Worm (Caenorhabditis elegans) whole organism, young adult: Measurements from ENCODE around the gene atg-7.

Source experiments
- B0336.3 ChIP-seq: fragments of 200-800 bp; sonication (Bioruptor generic); IDR thresholded peaks from 2 replicates; pipeline ENCODE4 v1.3.6; 2022; ENCODE audit warnings: missing genetic modification characterization, missing compliant biosample characterization
- D2030.7 ChIP-seq: fragments of 200-800 bp; sonication (Bioruptor generic); IDR thresholded peaks from 2 replicates; pipeline ENCODE4 v1.3.6; 2022; ENCODE audit warnings: missing genetic modification reagents, missing genetic modification characterization, missing compliant biosample characterization
- F10E7.11 ChIP-seq: sonication (generic microtip); optimal IDR thresholded peaks from 2 replicates; lab custom pipeline; 2017; ENCODE audit warnings: mild to moderate bottlenecking, missing genetic modification characterization, moderate library complexity, missing compliant biosample characterization
- F23B12.7 ChIP-seq: sonication (generic microtip); optimal IDR thresholded peaks from 2 replicates; lab custom pipeline; 2017; ENCODE audit warnings: missing genetic modification characterization, mild to moderate bottlenecking, missing compliant biosample characterization, antibody characterized with exemption, moderate library complexity; ENCODE audit not compliant: insufficient read depth
- F37B4.10 ChIP-seq: fragments of 200-800 bp; sonication (Bioruptor generic); IDR thresholded peaks from 2 replicates; pipeline ENCODE4 v1.3.6; 2022; ENCODE audit warnings: missing genetic modification characterization, missing compliant biosample characterization
- F49E8.2 ChIP-seq: sonication (generic microtip); optimal IDR thresholded peaks from 3 replicates; lab custom pipeline; 2017; ENCODE audit warnings: missing genetic modification characterization, mild to moderate bottlenecking, missing compliant biosample characterization, antibody characterized with exemption, moderate library complexity; ENCODE audit not compliant: insufficient read depth
- F55B11.4 ChIP-seq: sonication (generic microtip); optimal IDR thresholded peaks from 2 replicates; lab custom pipeline; 2016; ENCODE audit warnings: missing compliant biosample characterization, missing genetic modification characterization, borderline replicate concordance; ENCODE audit not compliant: insufficient read depth
- F57A8.1 ChIP-seq: fragments of 200-800 bp; sonication (Bioruptor generic); optimal IDR thresholded peaks from 2 replicates; lab custom pipeline; 2018; ENCODE audit warnings: mild to moderate bottlenecking, missing genetic modification characterization, moderate library complexity, missing compliant biosample characterization
- Y53F4B.3 ChIP-seq: fragments of 200-800 bp; sonication (Bioruptor generic); IDR thresholded peaks from 2 replicates; pipeline ENCODE4 v1.3.6; 2022; ENCODE audit warnings: missing genetic modification reagents, missing genetic modification characterization, missing compliant biosample characterization
- Y56A3A.18 ChIP-seq: fragments of 200-800 bp; sonication (Bioruptor generic); IDR thresholded peaks from 2 replicates; pipeline ENCODE4 v1.3.6; 2022; ENCODE audit warnings: missing genetic modification reagents, missing genetic modification characterization, missing compliant biosample characterization
- Y95B8A.8 ChIP-seq: fragments of 200-800 bp; sonication (Bioruptor generic); IDR thresholded peaks from 2 replicates; pipeline ENCODE4 v1.3.6; 2022; ENCODE audit warnings: missing genetic modification reagents, missing genetic modification characterization, missing compliant biosample characterization
- aptf-3 ChIP-seq: fragments of 200-800 bp; sonication (Bioruptor generic); IDR thresholded peaks from 2 replicates; pipeline ENCODE4 v1.3.6; 2022; ENCODE audit warnings: missing genetic modification characterization, missing compliant biosample characterization
- atf-7 ChIP-seq: sonication (generic microtip); optimal IDR thresholded peaks from 2 replicates; lab custom pipeline; 2017; ENCODE audit warnings: mild to moderate bottlenecking, missing genetic modification characterization, missing compliant biosample characterization
- athp-1 ChIP-seq: sonication (generic microtip); optimal IDR thresholded peaks from 2 replicates; lab custom pipeline; 2017; ENCODE audit warnings: mild to moderate bottlenecking, missing genetic modification characterization, missing compliant biosample characterization
- attf-6 ChIP-seq: fragments of 200-800 bp; sonication (Bioruptor generic); IDR thresholded peaks from 2 replicates; pipeline ENCODE4 v1.3.6; 2022; ENCODE audit warnings: missing genetic modification reagents, missing genetic modification characterization, missing compliant biosample characterization
- bed-1 ChIP-seq: fragments of 200-800 bp; sonication (Bioruptor generic); IDR thresholded peaks from 2 replicates; pipeline ENCODE4 v1.3.6; 2022; ENCODE audit warnings: missing genetic modification reagents, missing genetic modification characterization, missing compliant biosample characterization
- ceh-100 ChIP-seq: fragments of 200-800 bp; sonication (Bioruptor generic); IDR thresholded peaks from 2 replicates; pipeline ENCODE4 v1.3.6; 2022; ENCODE audit warnings: missing genetic modification reagents, missing genetic modification characterization, missing compliant biosample characterization
- ceh-79 ChIP-seq: sonication (generic microtip); optimal IDR thresholded peaks from 2 replicates; lab custom pipeline; 2017; ENCODE audit warnings: mild to moderate bottlenecking, missing genetic modification characterization, missing compliant biosample characterization
- die-1 ChIP-seq: sonication (generic microtip); optimal IDR thresholded peaks from 2 replicates; lab custom pipeline; 2016; ENCODE audit warnings: missing genotype, mild to moderate bottlenecking, missing genetic modification characterization, missing compliant biosample characterization
- dpl-1 ChIP-seq: fragments of 150-350 bp; optimal IDR thresholded peaks from 2 replicates; lab custom pipeline; 2014; ENCODE audit warnings: missing biosample characterization, missing genetic modification reagents, missing genetic modification characterization
- egl-44 ChIP-seq: fragments of 200-800 bp; sonication (Bioruptor generic); IDR thresholded peaks from 2 replicates; pipeline ENCODE4 v1.3.6; 2022; ENCODE audit warnings: missing genetic modification reagents, missing genetic modification characterization, missing compliant biosample characterization
- fkh-3 ChIP-seq: sonication (generic microtip); optimal IDR thresholded peaks from 2 replicates; lab custom pipeline; 2016; ENCODE audit warnings: mild to moderate bottlenecking, missing genetic modification characterization, missing compliant biosample characterization
- gei-17 ChIP-seq: fragments of 200-800 bp; sonication (Bioruptor generic); optimal IDR thresholded peaks from 2 replicates; lab custom pipeline; 2018; ENCODE audit warnings: mild to moderate bottlenecking, missing genetic modification characterization, missing compliant biosample characterization
- him-1 ChIP-seq: sonication (generic microtip); optimal IDR thresholded peaks from 2 replicates; lab custom pipeline; 2016; ENCODE audit warnings: missing genotype, missing genetic modification reagents, missing genetic modification characterization, missing compliant biosample characterization
- hlh-12 ChIP-seq: sonication (generic microtip); optimal IDR thresholded peaks from 2 replicates; lab custom pipeline; 2016; ENCODE audit warnings: missing genetic modification characterization, missing compliant biosample characterization
- lag-1 ChIP-seq: fragments of 200-800 bp; sonication (Bioruptor generic); IDR thresholded peaks from 2 replicates; pipeline ENCODE4 v1.3.6; 2022; ENCODE audit warnings: missing genetic modification reagents, missing genetic modification characterization, missing compliant biosample characterization
- let-607 ChIP-seq, 2 experiments: fragments of 200-800 bp in 1 of 2; sonication (Bioruptor generic) in 1 of 2; sonication (generic microtip) in 1 of 2; optimal IDR thresholded peaks; 2 replicates each; lab custom pipeline; 2016 to 2018; ENCODE audit warnings: mild to moderate bottlenecking in 2 of 2, missing compliant biosample characterization in 2 of 2, missing genetic modification characterization in 2 of 2, moderate library complexity in 2 of 2, missing genotype in 1 of 2
- madf-3 ChIP-seq: fragments of 200-800 bp; sonication (Bioruptor generic); IDR thresholded peaks from 2 replicates; pipeline ENCODE4 v1.3.6; 2022; ENCODE audit warnings: missing genetic modification reagents, missing genetic modification characterization, missing compliant biosample characterization
- madf-8 ChIP-seq: fragments of 200-800 bp; sonication (Bioruptor generic); conservative IDR thresholded peaks from 2 replicates; pipeline ENCODE4 v1.3.6; 2022; ENCODE audit warnings: missing genetic modification reagents, missing genetic modification characterization, missing compliant biosample characterization
- nfya-2 ChIP-seq: fragments of 200-800 bp; sonication (Bioruptor generic); IDR thresholded peaks from 2 replicates; pipeline ENCODE4 v1.3.6; 2022; ENCODE audit warnings: missing genetic modification reagents, missing genetic modification characterization, missing compliant biosample characterization
- nhr-120 ChIP-seq: fragments of 200-800 bp; sonication (Bioruptor generic); IDR thresholded peaks from 2 replicates; pipeline ENCODE4 v1.3.6; 2022; ENCODE audit warnings: missing genetic modification characterization, missing compliant biosample characterization
- rec-8 ChIP-seq, 2 experiments: sonication (generic microtip); optimal IDR thresholded peaks; 2 replicates each; lab custom pipeline; 2016; ENCODE audit warnings: mild to moderate bottlenecking in 2 of 2, missing genetic modification characterization in 2 of 2, missing genetic modification reagents in 2 of 2, missing genotype in 2 of 2, missing biosample characterization in 1 of 2, missing compliant biosample characterization in 1 of 2, moderate library complexity in 1 of 2
- snpc-1.1 ChIP-seq: sonication (generic microtip); optimal IDR thresholded peaks from 2 replicates; lab custom pipeline; 2017; ENCODE audit warnings: missing genetic modification characterization, mild to moderate bottlenecking, missing compliant biosample characterization, antibody characterized with exemption, moderate library complexity, missing genotype, missing genetic modification reagents; ENCODE audit not compliant: insufficient read depth
- sptf-2 ChIP-seq: fragments of 200-800 bp; sonication (Bioruptor generic); optimal IDR thresholded peaks from 2 replicates; lab custom pipeline; 2018; ENCODE audit warnings: mild to moderate bottlenecking, missing genetic modification characterization, missing compliant biosample characterization
- tbx-9 ChIP-seq: sonication (generic microtip); optimal IDR thresholded peaks from 2 replicates; lab custom pipeline; 2016; ENCODE audit warnings: borderline replicate concordance, missing genetic modification characterization, inconsistent platforms, missing compliant biosample characterization
- unc-130 ChIP-seq: sonication (generic microtip); optimal IDR thresholded peaks from 2 replicates; lab custom pipeline; 2016; ENCODE audit warnings: missing genetic modification reagents, missing genetic modification characterization, missing compliant biosample characterization
- zfh-2 ChIP-seq: fragments of 200-800 bp; sonication (Bioruptor generic); conservative IDR thresholded peaks from 2 replicates; pipeline ENCODE4 v1.3.6; 2022; ENCODE audit warnings: missing genetic modification reagents, missing genetic modification characterization, missing compliant biosample characterization
- ztf-18 ChIP-seq: sonication (generic microtip); optimal IDR thresholded peaks from 2 replicates; lab custom pipeline; 2016; ENCODE audit warnings: missing genotype, mild to moderate bottlenecking, missing genetic modification characterization, missing compliant biosample characterization
- ztf-22 ChIP-seq: fragments of 200-800 bp; sonication (Bioruptor generic); optimal IDR thresholded peaks from 2 replicates; lab custom pipeline; 2018; ENCODE audit warnings: mild to moderate bottlenecking, missing genetic modification characterization, moderate library complexity, missing compliant biosample characterization

atg-7 gene

ce11 chrIV:11105724-11106123, 24.9 kb upstream of the atg-7 start, which contains the start of gene srlf-24 (continued):
- TF ChIP-seq ztf-22 = no peak
- no peak for TF ChIP-seq ceh-79 (tag; lab: Kevin White, UChicago)

- TF ChIP-seq unc-130 (GFP tag; lab: Kevin White, UChicago) (no peak), F49E8.2 (tag; lab: Kevin White, UChicago) (no peak), sptf-2 (GFP tag; lab: Kevin White, UChicago) (no peak), aptf-3 (GFP tag; lab: Robert Waterston, UW) (no peak), nfya-2 (GFP tag; lab: Robert Waterston, UW) (no peak), athp-1 (tag; lab: Kevin White, UChicago) (no peak), egl-44 (no peak), fkh-3 (tag; lab: Kevin White, UChicago) (no peak), nhr-120 (GFP tag; lab: Robert Waterston, UW) (no peak), gei-17 (no peak), F23B12.7 (no peak), F37B4.10 (GFP tag; lab: Robert Waterston, UW) (no peak), atf-7 (tag; lab: Kevin White, UChicago) (no peak), bed-1 (GFP tag; lab: Robert Waterston, UW) (no peak)
Measured at ce11 chrIV:11103501-11103900, 22.6 kb upstream of the atg-7 start.

ce11 chrIV:11102608-11103007, 21.8 kb upstream of the atg-7 start, which contains the start of gene srlf-17:
Gene srlf-17, minus strand, starts transcription at chrIV:11102708.
- TF ChIP-seq rec-8 (tag; optimal IDR thresholded peaks at IDR 0.05; lab: Kevin White, UChicago) (no peak), madf-8 (GFP tag; lab: Robert Waterston, UW) (no peak), die-1 (tag; lab: Kevin White, UChicago) (no peak), F55B11.4 (tag; lab: Kevin White, UChicago) (no peak), ceh-100 (GFP tag; lab: Robert Waterston, UW) (no peak)

- no peak for TF ChIP-seq F10E7.11 (tag; lab: Kevin White, UChicago)
- no peak for TF ChIP-seq Y95B8A.8
- TF ChIP-seq let-607 (tag; optimal IDR thresholded peaks at IDR 0.05; lab: Kevin White, UChicago) = no peak
- TF ChIP-seq tbx-9 (tag; lab: Kevin White, UChicago) = no peak
- no peak for TF ChIP-seq F57A8.1 (GFP tag; lab: Kevin White, UChicago)
- no peak for TF ChIP-seq Y56A3A.18 (GFP tag; lab: Robert Waterston, UW)
- TF ChIP-seq dpl-1 = no peak
- TF ChIP-seq madf-3 (GFP tag; lab: Robert Waterston, UW) = no peak
- TF ChIP-seq madf-8 (GFP tag; lab: Robert Waterston, UW) = no peak
Measured at ce11 chrIV:11101383-11101782, 20.5 kb upstream of the atg-7 start, which contains the start of gene srlf-18. Gene srlf-18, minus strand, starts transcription at chrIV:11101483.

- no peak for TF ChIP-seq hlh-12 (tag; lab: Kevin White, UChicago)
- no peak for TF ChIP-seq zfh-2
- TF ChIP-seq B0336.3 (GFP tag; lab: Robert Waterston, UW) = no peak
- TF ChIP-seq ztf-18 (tag; lab: Kevin White, UChicago) = no peak
- no peak for TF ChIP-seq Y53F4B.3 (GFP tag; lab: Robert Waterston, UW)
- no peak for TF ChIP-seq D2030.7 (GFP tag; lab: Robert Waterston, UW)
- TF ChIP-seq gei-17 = no peak
- no peak for TF ChIP-seq lag-1 (GFP tag; lab: Robert Waterston, UW)
- no peak for TF ChIP-seq attf-6 (GFP tag; lab: Robert Waterston, UW)
- TF ChIP-seq him-1 (tag; lab: Kevin White, UChicago) = no peak
- no peak for TF ChIP-seq tbx-9 (tag; lab: Kevin White, UChicago)
- no peak for TF ChIP-seq snpc-1.1 (tag; lab: Kevin White, UChicago)
Measured at ce11 chrIV:11100271-11100670, 19.4 kb upstream of the atg-7 start, which contains the start of gene str-3. Gene str-3, minus strand, starts transcription at chrIV:11100371.
